4 fruit fly cellular contexts compared by ENCODE assay signal in genomic region chr2L:4567219-4567618, dm6.
A peak's percentile ranks its signal among the peaks of the same experiment; 100 is the strongest.
TF ChIP-seq lines count a peak whose summit lies in the region.

No protein-coding gene starts in this region.

- no peak for TF ChIP-seq CTCF in whole organism, embryonic (GFP tag; optimal IDR thresholded peaks at IDR 0.05; lab: Kevin White, UChicago)

TF ChIP-seq in whole organism, embryonic, 481 proteins besides CTCF, POLR2A, EP300 and RAD21:
- no peak for TF ChIP-seq CG34224 (GFP tag; IDR thresholded peaks at IDR 0.05; lab: Robert Waterston, UW; ENCODE audit: partially characterized antibody)
- TF ChIP-seq D19A (tag; optimal IDR thresholded peaks at IDR 0.05; lab: Kevin White, UChicago) = peak; percentile 60
- TF ChIP-seq Side (GFP tag; optimal IDR thresholded peaks at IDR 0.05; lab: Kevin White, UChicago) = no peak
- no peak for TF ChIP-seq Sry-β (GFP tag; optimal IDR thresholded peaks at IDR 0.05; lab: Kevin White, UChicago)
- peak; percentile 56 for TF ChIP-seq grn (GFP tag; optimal IDR thresholded peaks at IDR 0.05; lab: Kevin White, UChicago)
- no peak for TF ChIP-seq Atf-2 (GFP tag; optimal IDR thresholded peaks at IDR 0.05; lab: Kevin White, UChicago)
- no peak for TF ChIP-seq CG16779 (GFP tag; IDR thresholded peaks at IDR 0.05; lab: Robert Waterston, UW)
- TF ChIP-seq bab2 (GFP tag; optimal IDR thresholded peaks at IDR 0.05; lab: Kevin White, UChicago) = no peak
- TF ChIP-seq oc (tag; optimal IDR thresholded peaks at IDR 0.05; lab: Kevin White, UChicago) = no peak
- TF ChIP-seq CG10366 (GFP tag; IDR thresholded peaks at IDR 0.05; lab: Robert Waterston, UW) = no peak
- TF ChIP-seq fd64A (GFP tag; optimal IDR thresholded peaks at IDR 0.05; lab: Kevin White, UChicago) = no peak
- no peak for TF ChIP-seq CG10147 (GFP tag; optimal IDR thresholded peaks at IDR 0.05; lab: Kevin White, UChicago)
- no peak for TF ChIP-seq CG31224 (GFP tag; IDR thresholded peaks at IDR 0.05; lab: Robert Waterston, UW)
- no peak for TF ChIP-seq wdn (GFP tag; IDR thresholded peaks at IDR 0.05; lab: Robert Waterston, UW)
- TF ChIP-seq Drgx (GFP tag; IDR thresholded peaks at IDR 0.05; lab: Robert Waterston, UW) = peak; percentile 49; the same call in 1 of the 2 replicates
- no peak for TF ChIP-seq lov (optimal IDR thresholded peaks at IDR 0.05; lab: Kevin White, UChicago)
- TF ChIP-seq lov (GFP tag; IDR thresholded peaks at IDR 0.05; lab: Robert Waterston, UW) = no peak
- TF ChIP-seq zfh2 (GFP tag; optimal IDR thresholded peaks at IDR 0.05; lab: Kevin White, UChicago) = no peak
- no peak for TF ChIP-seq ham (GFP tag; IDR thresholded peaks at IDR 0.05; lab: Robert Waterston, UW)
- no peak for TF ChIP-seq Lhr (GFP tag; optimal IDR thresholded peaks at IDR 0.05; lab: Kevin White, UChicago)
- TF ChIP-seq pan (optimal IDR thresholded peaks at IDR 0.05; lab: Kevin White, UChicago) = no peak
- TF ChIP-seq pan (GFP tag; optimal IDR thresholded peaks at IDR 0.05 in 1 of 2, IDR thresholded peaks at IDR 0.05 in 1 of 2) = no peak
- TF ChIP-seq Spps (tag; optimal IDR thresholded peaks at IDR 0.05; lab: Kevin White, UChicago) = no peak

TF ChIP-seq in whole organism, prepupa, 60 proteins besides CTCF, POLR2A, EP300 and RAD21 (continues in another document):
- TF ChIP-seq CG7368 (GFP tag; optimal IDR thresholded peaks at IDR 0.05; lab: Kevin White, UChicago) (no peak), CG10669 (GFP tag; optimal IDR thresholded peaks at IDR 0.05; lab: Kevin White, UChicago) (no peak), net (GFP tag; optimal IDR thresholded peaks at IDR 0.05; lab: Kevin White, UChicago) (peak; percentile 33), Eip78C (GFP tag; lab: Kevin White, UChicago) (peak; percentile 83), Hr39 (GFP tag; optimal IDR thresholded peaks at IDR 0.05; lab: Kevin White, UChicago) (peak; percentile 72), CG31627 (GFP tag; optimal IDR thresholded peaks at IDR 0.05; lab: Kevin White, UChicago) (peak; percentile 56), CG10631 (GFP tag; optimal IDR thresholded peaks at IDR 0.05; lab: Kevin White, UChicago) (peak; percentile 36), CG15336 (GFP tag; IDR thresholded peaks at IDR 0.05; lab: Robert Waterston, UW) (peak; percentile 60), CG11902 (GFP tag; optimal IDR thresholded peaks at IDR 0.05; lab: Kevin White, UChicago) (peak; percentile 29), esn (GFP tag; optimal IDR thresholded peaks at IDR 0.05; lab: Kevin White, UChicago) (peak; percentile 70), achi (GFP tag; optimal IDR thresholded peaks at IDR 0.05; lab: Kevin White, UChicago) (peak; percentile 48), Lpt (GFP tag; optimal IDR thresholded peaks at IDR 0.05; lab: Kevin White, UChicago) (no peak), CG8319 (GFP tag; optimal IDR thresholded peaks at IDR 0.05; lab: Kevin White, UChicago) (no peak), dsx (GFP tag; optimal IDR thresholded peaks at IDR 0.05; lab: Kevin White, UChicago; ENCODE audit: poor library complexity, severe bottlenecking) (peak; percentile 1), Blimp-1 (GFP tag; optimal IDR thresholded peaks at IDR 0.05; lab: Kevin White, UChicago) (no peak), spab (GFP tag; optimal IDR thresholded peaks at IDR 0.05; lab: Kevin White, UChicago) (no peak), CG16779 (tag; optimal IDR thresholded peaks at IDR 0.05; lab: Kevin White, UChicago) (no peak), lz (GFP tag; optimal IDR thresholded peaks at IDR 0.05; lab: Kevin White, UChicago) (peak; percentile 60), cyc (GFP tag; optimal IDR thresholded peaks at IDR 0.05; lab: Kevin White, UChicago) (peak; percentile 55), svp (GFP tag; lab: Kevin White, UChicago) (peak; percentile 88), CG6808 (GFP tag; optimal IDR thresholded peaks at IDR 0.05; lab: Kevin White, UChicago) (no peak), Sox14 (GFP tag; optimal IDR thresholded peaks at IDR 0.05; lab: Kevin White, UChicago) (peak; percentile 50), CG3919 (GFP tag; optimal IDR thresholded peaks at IDR 0.05; lab: Kevin White, UChicago) (peak; percentile 39), CG34406 (GFP tag; optimal IDR thresholded peaks at IDR 0.05; lab: Kevin White, UChicago) (peak; percentile 38), Ets21C (GFP tag; optimal IDR thresholded peaks at IDR 0.05; lab: Kevin White, UChicago) (peak; percentile 39)

TF ChIP-seq in whole organism, pupa, 21 proteins besides CTCF, POLR2A, EP300 and RAD21:
- TF ChIP-seq CG9948 (tag; optimal IDR thresholded peaks at IDR 0.05; lab: Kevin White, UChicago) (peak; percentile 14), D1 (tag; optimal IDR thresholded peaks at IDR 0.05; lab: Kevin White, UChicago) (no peak), CG8159 (tag; optimal IDR thresholded peaks at IDR 0.05; lab: Kevin White, UChicago) (peak; percentile 52), Snoo (tag; optimal IDR thresholded peaks at IDR 0.05; lab: Kevin White, UChicago) (no peak), CG10348 (GFP tag; IDR thresholded peaks at IDR 0.05; lab: Robert Waterston, UW) (no peak), fd96Ca (GFP tag; IDR thresholded peaks at IDR 0.05; lab: Robert Waterston, UW) (no peak), Pif1B (GFP tag; optimal IDR thresholded peaks at IDR 0.05; lab: Kevin White, UChicago) (no peak), CG14655 (GFP tag; optimal IDR thresholded peaks at IDR 0.05; lab: Kevin White, UChicago) (peak; percentile 24), CG34367 (tag; optimal IDR thresholded peaks at IDR 0.05; lab: Kevin White, UChicago) (no peak), CG15710 (tag; optimal IDR thresholded peaks at IDR 0.05; lab: Kevin White, UChicago) (peak; percentile 21), CG12605 (GFP tag; IDR thresholded peaks at IDR 0.05; lab: Robert Waterston, UW) (no peak), EcR (GFP tag; optimal IDR thresholded peaks at IDR 0.05; lab: Kevin White, UChicago) (no peak), CG17806 (tag; optimal IDR thresholded peaks at IDR 0.05; lab: Kevin White, UChicago) (peak; percentile 15), CG32121 (GFP tag; IDR thresholded peaks at IDR 0.05; lab: Robert Waterston, UW) (no peak), CG13204 (GFP tag; optimal IDR thresholded peaks at IDR 0.05; lab: Kevin White, UChicago) (no peak), Pif1A (GFP tag; optimal IDR thresholded peaks at IDR 0.05; lab: Kevin White, UChicago) (peak; percentile 42), rn (GFP tag; IDR thresholded peaks at IDR 0.05; lab: Robert Waterston, UW) (no peak), Ets98B (GFP tag; IDR thresholded peaks at IDR 0.05; lab: Robert Waterston, UW) (no peak; the same call in 1 of the 2 replicates), CG8301 (tag; optimal IDR thresholded peaks at IDR 0.05; lab: Kevin White, UChicago) (peak; percentile 42), gl (tag; optimal IDR thresholded peaks at IDR 0.05; lab: Kevin White, UChicago) (no peak), CG4496 (GFP tag; IDR thresholded peaks at IDR 0.05; lab: Robert Waterston, UW) (peak; percentile 56; the same call in 1 of the 3 replicates)
TF ChIP-seq in whole organism, pupa: peak in this region for 8.

TF ChIP-seq in whole organism, wandering third instar larva, 38 proteins besides CTCF, POLR2A, EP300 and RAD21:
- TF ChIP-seq ey (GFP tag; optimal IDR thresholded peaks at IDR 0.05; lab: Kevin White, UChicago) (peak; percentile 38), Hr78 (GFP tag; optimal IDR thresholded peaks at IDR 0.05; lab: Kevin White, UChicago) (no peak), OdsH (GFP tag; optimal IDR thresholded peaks at IDR 0.05; lab: Kevin White, UChicago) (peak; percentile 44), rgr (GFP tag; optimal IDR thresholded peaks at IDR 0.05; lab: Kevin White, UChicago) (peak; percentile 22), CG32264 (GFP tag; optimal IDR thresholded peaks at IDR 0.05; lab: Kevin White, UChicago) (no peak), sv (GFP tag; optimal IDR thresholded peaks at IDR 0.05; lab: Kevin White, UChicago) (no peak), br (GFP tag; optimal IDR thresholded peaks at IDR 0.05; lab: Kevin White, UChicago) (peak; percentile 40), fru (GFP tag; optimal IDR thresholded peaks at IDR 0.05; lab: Kevin White, UChicago) (peak; percentile 65), Sp1 (GFP tag; optimal IDR thresholded peaks at IDR 0.05; lab: Kevin White, UChicago) (peak; percentile 27), foxo (GFP tag; optimal IDR thresholded peaks at IDR 0.05; lab: Kevin White, UChicago) (peak in 1 of 2 experiments; percentile 46), psq (GFP tag; optimal IDR thresholded peaks at IDR 0.05; lab: Kevin White, UChicago) (peak; percentile 30), HLH106 (tag; optimal IDR thresholded peaks at IDR 0.05; lab: Kevin White, UChicago) (peak; percentile 37), brk (GFP tag; optimal IDR thresholded peaks at IDR 0.05; lab: Kevin White, UChicago) (no peak), woc (GFP tag; optimal IDR thresholded peaks at IDR 0.05; lab: Kevin White, UChicago) (peak; percentile 59), lola (GFP tag; optimal IDR thresholded peaks at IDR 0.05; lab: Kevin White, UChicago) (no peak), sage (GFP tag; optimal IDR thresholded peaks at IDR 0.05; lab: Kevin White, UChicago) (no peak), h (GFP tag; optimal IDR thresholded peaks at IDR 0.05; lab: Kevin White, UChicago) (peak; percentile 56)

Comparison
In these comparisons a context has a peak if more than half of its experiments do, and no peak if none do; other contexts are left out.
1. Of the 7 proteins assayed by ChIP-seq in both whole organism, embryonic and whole organism, prepupa: peak only in whole organism, embryonic: none; only in whole organism, prepupa: Hr39 and Sox102F; in both: none; in neither: 5.